Worm (Caenorhabditis elegans) whole organism, mixed stage, embryonic: ENCODE results near the gene dot-1.4.

Source experiments
- elt-1 ChIP-seq: sonication (generic microtip); optimal IDR thresholded peaks from 2 replicates; lab custom pipeline; 2017; ENCODE audit warnings: missing genetic modification characterization, mild to moderate bottlenecking, missing compliant biosample characterization, antibody characterized with exemption, moderate library complexity, borderline replicate concordance; ENCODE audit not compliant: insufficient read depth
- nhr-2 ChIP-seq: fragments of 150-350 bp; optimal IDR thresholded peaks from 2 replicates; lab custom pipeline; 2014; ENCODE audit warnings: missing biosample characterization, missing genetic modification characterization

ce11 chrX:11879871-11880270 lies 51.6 kb downstream of the dot-1.4 start, which contains the start of the genes Y62H9A.3 and Y62H9A.4:
- TF ChIP-seq nhr-2 (tag; lab: Kevin White, UChicago) (no peak), elt-1 (no peak)
